Worm (Caenorhabditis elegans): ENCODE measurements around the gene H08J19.1.
A peak's percentile ranks its signal among the peaks of the same experiment; 100 is the strongest.

H08J19.1 gene

ce11 chrX:15647276-15647675 lies 4.5 kb downstream of the H08J19.1 start, which contains the start of gene F59D12.5 (continued):
- TF ChIP-seq zfp-3 (GFP tag; conservative IDR thresholded peaks at IDR 0.05) (no peak), hlh-30 (tag; optimal IDR thresholded peaks at IDR 0.05; ENCODE audit: insufficient read depth) (peak; percentile 67), lin-39 (tag; optimal IDR thresholded peaks at IDR 0.05) (no peak), Y5F2A.4 (GFP tag; optimal IDR thresholded peaks at IDR 0.05) (no peak), lsy-2 (tag; optimal IDR thresholded peaks at IDR 0.05) (peak in 1 of 2 experiments; percentile 16), nhr-42 (GFP tag; IDR thresholded peaks at IDR 0.05) (no peak), nhr-41 (GFP tag; IDR thresholded peaks at IDR 0.05) (no peak), unc-62 (GFP tag; optimal IDR thresholded peaks at IDR 0.05 in 1 of 2) (no peak), unc-62 (tag; optimal IDR thresholded peaks at IDR 0.05) (no peak), aly-2 (tag; optimal IDR thresholded peaks at IDR 0.05) (no peak)

- peak; percentile 90 for TF ChIP-seq set-16 (GFP tag; IDR thresholded peaks at IDR 0.05)
- TF ChIP-seq duxl-1 (tag; optimal IDR thresholded peaks at IDR 0.05; ENCODE audit: poor library complexity), result no peak
- TF ChIP-seq dmd-9 (GFP tag; IDR thresholded peaks at IDR 0.05), result 0 out of 2 replicates have a peak, but pooled peaks have one; percentile 15
- no peak for TF ChIP-seq gei-8 (GFP tag; optimal IDR thresholded peaks at IDR 0.05)
- TF ChIP-seq aha-1 (tag), result peak; percentile 9
Measured at ce11 chrX:15650428-15650827, 7.7 kb downstream of the H08J19.1 start.

DNA sequence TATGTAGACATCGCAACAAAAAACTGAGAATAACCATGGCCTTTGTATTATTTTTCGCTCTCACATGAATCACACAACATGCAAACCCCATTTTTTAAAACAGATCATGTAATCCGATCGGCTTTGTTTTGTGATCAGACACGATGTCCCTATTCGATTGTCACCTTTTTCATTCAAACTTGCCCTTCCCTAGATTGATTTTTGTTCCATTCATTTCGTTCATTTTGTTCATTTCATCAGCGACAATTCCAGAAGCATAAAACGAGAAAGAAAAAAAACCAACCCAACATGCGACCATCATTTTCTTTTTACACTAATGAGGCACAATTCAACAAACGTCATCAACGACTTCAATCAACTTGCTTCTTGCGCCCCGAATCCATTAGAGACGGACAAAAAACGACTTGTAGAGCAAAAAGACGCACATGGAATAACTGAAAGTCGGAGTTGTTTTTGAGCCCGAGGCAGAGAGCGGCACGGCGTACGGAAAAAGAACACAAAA lies 8.2 kb downstream of the H08J19.1 start, which contains the start of gene F59D12.3:
Gene F59D12.3 (minus strand): TSS at position 51 of the 502 bp plus-strand sequence.
- no peak for TF ChIP-seq daf-12 (tag; optimal IDR thresholded peaks at IDR 0.05)
- TF ChIP-seq tag-97 (GFP tag; IDR thresholded peaks at IDR 0.05), result no peak
- no peak for TF ChIP-seq R02D3.7 (tag; optimal IDR thresholded peaks at IDR 0.05)
- no peak for TF ChIP-seq pqm-1 (tag; optimal IDR thresholded peaks at IDR 0.05)
- no peak for TF ChIP-seq mxl-3 (GFP tag; optimal IDR thresholded peaks at IDR 0.05)
- no peak for TF ChIP-seq ama-1 (optimal IDR thresholded peaks at IDR 0.05)
- no peak for TF ChIP-seq Y48G9A.11 (GFP tag; IDR thresholded peaks at IDR 0.05)
- TF ChIP-seq hmg-1.1 (GFP tag; IDR thresholded peaks at IDR 0.05), result no peak
- TF ChIP-seq hlh-11 (tag; optimal IDR thresholded peaks at IDR 0.05), result no peak
- TF ChIP-seq spr-3 (GFP tag; optimal IDR thresholded peaks at IDR 0.05), result no peak
- no peak for TF ChIP-seq ceh-62 (tag; optimal IDR thresholded peaks at IDR 0.05)
- TF ChIP-seq nhr-10 (tag; optimal IDR thresholded peaks at IDR 0.05), result no peak
- no peak for TF ChIP-seq unc-62 (GFP tag; optimal IDR thresholded peaks at IDR 0.05 in 1 of 2)
- TF ChIP-seq unc-62 (tag; optimal IDR thresholded peaks at IDR 0.05), result no peak
- no peak for TF ChIP-seq gei-8 (GFP tag; optimal IDR thresholded peaks at IDR 0.05)

- TF ChIP-seq nhr-111 (GFP tag; optimal IDR thresholded peaks at IDR 0.05), result no peak
- peak; percentile 33 for TF ChIP-seq rbr-2 (tag; optimal IDR thresholded peaks at IDR 0.05)
- no peak for TF ChIP-seq hif-1 (tag; optimal IDR thresholded peaks at IDR 0.05)
- TF ChIP-seq skn-1 (tag; optimal IDR thresholded peaks at IDR 0.05), result no peak
- no peak for TF ChIP-seq lin-39 (tag; optimal IDR thresholded peaks at IDR 0.05)
- TF ChIP-seq nhr-11 (tag; optimal IDR thresholded peaks at IDR 0.05), result no peak
- TF ChIP-seq F26F4.8 (GFP tag; conservative IDR thresholded peaks at IDR 0.05), result no peak
- TF ChIP-seq zfp-3 (GFP tag; conservative IDR thresholded peaks at IDR 0.05), result no peak
- TF ChIP-seq mes-2 (tag; optimal IDR thresholded peaks at IDR 0.05; ENCODE audit: poor library complexity, severe bottlenecking), result no peak
- no peak for TF ChIP-seq zip-2 (tag; optimal IDR thresholded peaks at IDR 0.05)
- TF ChIP-seq snpc-1.2 (GFP tag; IDR thresholded peaks at IDR 0.05), result 0 out of 2 replicates have a peak, but pooled peaks have one; percentile 12
- TF ChIP-seq F49E8.2 (tag; optimal IDR thresholded peaks at IDR 0.05; ENCODE audit: borderline replicate concordance), result no peak
- no peak for TF ChIP-seq lin-1 (GFP tag; IDR thresholded peaks at IDR 0.05)
- no peak for TF ChIP-seq nhr-25 (tag; optimal IDR thresholded peaks at IDR 0.05; ENCODE audit: borderline replicate concordance, insufficient read depth)
- TF ChIP-seq nhr-41 (GFP tag; IDR thresholded peaks at IDR 0.05), result no peak
- no peak for TF ChIP-seq zfp-2 (tag; optimal IDR thresholded peaks at IDR 0.05)
- TF ChIP-seq pha-4 (GFP tag; IDR thresholded peaks at IDR 0.05), result no peak
- TF ChIP-seq pha-4 (tag; optimal IDR thresholded peaks at IDR 0.05), result no peak
- TF ChIP-seq ctbp-1 (GFP tag; IDR thresholded peaks at IDR 0.05), result 0 out of 2 replicates have a peak, but pooled peaks have one; percentile 19
- no peak for TF ChIP-seq unc-130 (GFP tag; optimal IDR thresholded peaks at IDR 0.05)
- TF ChIP-seq F10B5.3 (tag; optimal IDR thresholded peaks at IDR 0.05), result no peak
- no peak for TF ChIP-seq ces-1 (GFP tag; optimal IDR thresholded peaks at IDR 0.05)
Measured at ce11 chrX:15653196-15653595, 10.5 kb downstream of the H08J19.1 start.
